Fruit fly (Drosophila melanogaster): ENCODE measurements around the gene kuz.

Gene kuz

dm6 chr2L:13549973-13550458, at the start of gene kuz:
Gene kuz (plus strand): TSS chr2L:13550139.
- TF ChIP-seq CG17801 (GFP tag; optimal IDR thresholded peaks at IDR 0.05; ENCODE audit: partially characterized antibody) = peak; percentile 63

DNA sequence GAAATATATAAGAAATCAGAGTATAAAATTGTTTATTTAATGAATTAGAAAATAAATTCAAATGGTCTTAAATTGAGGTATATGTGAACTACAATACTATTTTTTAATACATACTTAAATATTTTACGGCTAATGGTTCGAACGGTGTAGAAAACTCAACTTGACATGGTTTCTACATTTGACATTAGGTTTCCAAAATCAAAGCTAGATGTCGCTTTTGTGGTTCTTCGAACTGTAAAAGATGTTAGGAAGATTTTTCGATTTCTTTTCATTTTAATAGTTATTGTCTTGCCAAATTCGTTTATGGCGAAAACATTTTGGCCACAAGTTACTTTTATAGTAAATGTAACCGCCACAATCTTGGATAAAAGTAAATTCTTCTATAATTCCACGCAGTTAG, 49.5 kb upstream of the kuz start:
- TF ChIP-seq CG17801 (GFP tag; optimal IDR thresholded peaks at IDR 0.05; ENCODE audit: partially characterized antibody) = no peak

DNA sequence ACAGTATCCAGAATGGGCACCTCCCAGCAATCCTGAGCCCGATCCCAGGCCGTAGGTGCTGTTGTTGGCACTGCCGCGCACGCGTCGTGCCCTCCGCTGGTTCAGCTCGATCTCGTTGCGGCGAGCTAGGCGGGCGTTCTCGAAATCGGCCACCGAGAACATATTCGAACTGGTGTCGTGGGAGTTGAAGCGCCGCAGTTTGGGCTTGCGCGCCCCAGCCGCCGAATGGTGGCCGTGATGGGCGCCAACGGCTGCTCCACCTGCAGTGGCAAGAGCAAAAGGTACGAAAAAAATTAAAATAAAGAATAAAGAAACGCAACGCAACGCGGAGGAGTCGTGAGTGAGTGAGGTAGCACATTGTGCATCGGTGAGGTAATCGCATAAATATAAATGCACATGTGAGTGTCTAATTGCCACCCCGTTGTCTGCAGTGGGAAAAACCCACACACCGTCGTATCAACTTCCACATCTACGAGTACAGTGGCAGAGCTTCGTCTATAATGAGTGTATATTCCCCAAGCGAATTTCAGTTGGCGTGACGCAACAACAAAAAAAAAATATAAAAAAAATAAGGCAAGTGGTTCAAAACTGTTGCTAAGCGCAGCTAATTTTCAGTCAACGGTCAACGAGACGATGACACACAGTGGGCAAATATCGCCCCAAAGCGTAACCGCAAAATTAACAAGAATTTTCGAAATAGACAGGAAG, 40.3 kb upstream of the kuz start:
- no peak for TF ChIP-seq CG17801 (GFP tag; optimal IDR thresholded peaks at IDR 0.05; ENCODE audit: partially characterized antibody)

- TF ChIP-seq CG17801 (GFP tag; optimal IDR thresholded peaks at IDR 0.05; ENCODE audit: partially characterized antibody) = no peak
Observed at dm6 chr2L:13510870-13511867, 38.8 kb upstream of the kuz start.

- peak; percentile 49 for TF ChIP-seq CG17801 (GFP tag; optimal IDR thresholded peaks at IDR 0.05; ENCODE audit: partially characterized antibody)
Observed at dm6 chr2L:13512182-13513032, 37.5 kb upstream of the kuz start.

- TF ChIP-seq CG17801 (GFP tag; optimal IDR thresholded peaks at IDR 0.05; ENCODE audit: partially characterized antibody) = no peak
Observed at dm6 chr2L:13513033-13513330, 37.0 kb upstream of the kuz start.

- TF ChIP-seq CG17801 (GFP tag; optimal IDR thresholded peaks at IDR 0.05; ENCODE audit: partially characterized antibody) = peak; percentile 33
Observed at dm6 chr2L:13513331-13514261, 36.3 kb upstream of the kuz start.

dm6 chr2L:13514262-13514937, 35.5 kb upstream of the kuz start:
- peak; percentile 74 for TF ChIP-seq CG17801 (GFP tag; optimal IDR thresholded peaks at IDR 0.05; ENCODE audit: partially characterized antibody)

DNA sequence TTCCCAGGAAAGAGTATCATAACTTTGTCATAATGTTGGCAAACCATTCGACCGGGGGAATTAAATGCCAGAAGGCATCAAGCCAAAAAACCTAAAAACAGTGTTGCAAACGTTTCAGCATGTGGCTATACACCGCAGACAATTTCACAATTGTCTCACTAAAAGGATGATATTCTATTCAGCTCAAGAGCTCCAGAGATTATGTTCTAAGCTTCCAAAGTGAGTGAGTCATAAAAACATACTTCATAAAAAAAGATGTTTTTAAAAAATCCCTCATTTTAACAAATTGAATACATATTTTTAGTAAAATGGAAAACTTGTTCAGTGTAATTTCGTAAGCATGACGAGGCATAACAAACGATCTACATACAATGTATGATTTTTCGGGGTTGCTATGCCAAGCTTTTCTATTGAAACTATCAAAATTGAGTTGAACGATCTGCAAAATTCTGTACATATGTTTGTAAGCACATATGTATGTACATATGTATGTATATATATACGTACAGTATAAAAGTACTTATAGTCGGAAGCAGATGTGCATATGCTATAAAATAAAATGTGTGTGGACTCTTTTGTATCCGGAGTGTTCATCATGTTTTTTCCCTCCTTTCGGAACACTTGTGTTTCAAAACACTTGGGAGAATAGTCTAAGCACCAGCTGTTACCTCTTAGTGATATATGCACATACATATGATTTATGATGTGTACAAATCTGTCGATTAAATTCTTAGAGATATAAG, 34.8 kb upstream of the kuz start:
- no peak for TF ChIP-seq CG17801 (GFP tag; optimal IDR thresholded peaks at IDR 0.05; ENCODE audit: partially characterized antibody)

DNA sequence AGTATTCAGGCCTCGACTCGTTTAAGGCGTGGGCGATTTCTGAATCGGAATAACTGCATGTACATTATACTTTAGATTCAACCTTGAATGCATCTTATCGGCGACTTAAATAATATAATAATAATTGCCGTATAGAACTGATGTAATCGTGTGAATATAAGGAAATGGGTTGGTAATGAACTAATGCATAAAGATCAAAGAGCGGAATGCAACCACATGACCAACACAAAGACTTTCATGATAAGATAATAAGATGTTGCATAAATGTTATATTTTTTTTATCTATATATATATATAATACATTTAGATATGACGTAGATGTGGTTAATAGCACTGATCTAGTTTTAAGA, 34.3 kb upstream of the kuz start:
- TF ChIP-seq CG17801 (GFP tag; optimal IDR thresholded peaks at IDR 0.05; ENCODE audit: partially characterized antibody) = no peak

DNA sequence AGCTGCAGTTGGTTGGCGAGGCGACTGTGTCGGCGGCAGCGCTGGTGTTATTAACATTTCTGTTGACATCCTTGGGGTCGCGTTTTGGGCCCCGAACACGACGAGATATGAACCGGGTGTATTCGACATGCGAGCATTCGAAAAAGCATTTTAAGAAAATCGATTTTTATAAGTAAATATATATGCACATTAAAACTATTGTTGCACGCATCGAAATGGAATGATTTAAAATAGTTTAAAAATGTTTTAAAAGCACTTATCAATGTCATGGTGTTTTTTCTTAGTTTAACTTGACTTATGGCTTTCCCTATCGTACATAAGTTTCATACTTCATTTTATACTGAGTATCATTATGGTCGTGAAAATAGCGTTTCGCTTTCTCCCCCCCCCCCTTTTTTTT, 28.1 kb upstream of the kuz start:
- no peak for TF ChIP-seq CG17801 (GFP tag; optimal IDR thresholded peaks at IDR 0.05; ENCODE audit: partially characterized antibody)

DNA sequence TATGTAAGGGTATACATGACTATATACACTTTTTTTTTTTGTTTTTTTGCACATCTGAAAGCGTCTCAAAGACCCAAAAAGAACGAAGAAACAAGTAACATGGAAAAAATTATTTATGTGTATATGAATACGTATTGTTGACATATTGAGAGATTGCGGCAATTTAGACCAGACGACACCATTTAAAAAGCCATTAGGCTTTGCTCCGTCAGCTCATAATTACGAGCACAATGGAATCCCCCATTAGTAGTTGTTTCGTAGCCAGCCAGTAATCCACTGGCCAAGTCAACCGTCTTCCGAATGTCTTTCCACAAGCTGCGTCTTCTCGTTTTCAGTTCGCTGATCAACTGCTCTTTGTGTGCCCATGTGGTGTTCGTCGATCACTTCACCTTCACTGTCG, 22.4 kb upstream of the kuz start, which contains the start of gene CG33640:
CG33640 (plus strand) TSS at position 301 of the 400 bp plus-strand sequence.
- no peak for TF ChIP-seq CG17801 (GFP tag; optimal IDR thresholded peaks at IDR 0.05; ENCODE audit: partially characterized antibody)

DNA sequence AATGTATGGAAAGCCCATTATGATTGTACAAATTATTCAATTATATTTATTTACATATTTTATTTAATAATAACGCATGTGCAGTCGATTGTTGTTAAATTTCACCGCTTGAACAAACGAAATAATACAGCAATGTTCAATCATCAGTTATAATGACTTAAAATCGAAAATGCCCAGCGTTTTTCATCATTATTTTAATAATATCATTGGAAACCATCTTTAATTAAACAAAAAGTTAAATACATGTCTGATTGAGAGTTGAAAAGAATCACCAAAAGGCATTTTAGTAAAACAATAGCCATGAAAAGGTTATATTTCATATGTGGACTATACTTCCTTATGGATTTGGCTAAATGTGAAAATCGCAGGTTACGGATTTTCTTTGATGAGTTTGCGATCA, 21.2 kb upstream of the kuz start, which contains the start of gene CG33641:
CG33641 (plus strand) TSS at position 301 of the 400 bp plus-strand sequence.
- no peak for TF ChIP-seq CG17801 (GFP tag; optimal IDR thresholded peaks at IDR 0.05; ENCODE audit: partially characterized antibody)

All from ovary, adult (tissue).